Worm (Caenorhabditis elegans): Measurements from ENCODE around the gene kin-5.

Gene kin-5

DNA sequence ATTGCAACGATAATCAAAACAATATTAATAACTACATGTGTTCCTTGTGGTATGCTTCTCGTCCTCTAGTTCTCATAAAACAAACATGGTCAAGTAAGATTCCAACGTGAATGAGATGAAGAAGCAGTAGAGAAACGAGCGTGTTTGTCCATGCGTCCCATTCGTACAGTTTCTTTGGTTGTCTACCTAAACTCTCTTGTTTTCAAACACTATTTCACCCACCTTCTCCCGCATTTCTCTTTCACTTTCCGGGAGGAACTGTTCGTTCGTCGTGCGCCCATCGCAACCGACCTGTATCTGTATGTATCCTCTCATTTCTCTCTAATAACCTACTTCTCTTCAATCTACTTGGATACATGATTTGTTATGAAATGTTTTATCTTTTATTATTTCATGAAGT, 38.8 kb upstream of the kin-5 start:
- TF ChIP-seq hlh-13 (GFP tag; optimal IDR thresholded peaks at IDR 0.05) (no peak), ref-2 (tag; optimal IDR thresholded peaks at IDR 0.05) (peak; percentile 10), C38D4.7 (GFP tag; optimal IDR thresholded peaks at IDR 0.05) (no peak)

DNA sequence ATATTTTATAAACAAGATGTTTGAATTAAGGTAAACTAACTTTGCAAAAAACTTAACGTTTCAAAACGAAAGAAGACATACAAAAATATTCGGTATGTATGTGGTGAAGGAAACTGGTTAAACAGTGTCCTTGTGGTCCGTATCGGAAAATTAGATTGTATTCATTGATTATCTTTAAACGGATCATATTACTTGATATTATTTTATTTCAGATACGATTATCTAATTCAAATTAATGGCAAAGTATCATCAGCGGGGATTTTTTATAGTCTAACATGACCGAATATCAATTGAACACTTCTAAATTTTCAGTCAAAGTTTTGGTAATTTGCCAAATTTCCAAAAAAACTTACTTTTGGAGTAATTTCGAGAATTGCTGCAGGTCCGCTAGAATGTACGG, 37.8 kb upstream of the kin-5 start, which contains the start of gene C47E12.13:
Gene C47E12.13 (minus strand): TSS at position 101 of the 400 bp plus-strand sequence.
- TF ChIP-seq ref-2 (tag; optimal IDR thresholded peaks at IDR 0.05) (no peak), hlh-15 (tag; optimal IDR thresholded peaks at IDR 0.05) (no peak), ceh-22 (tag; optimal IDR thresholded peaks at IDR 0.05) (no peak), F13H6.1 (tag; optimal IDR thresholded peaks at IDR 0.05) (no peak), lim-6 (tag; optimal IDR thresholded peaks at IDR 0.05) (no peak)

ce11 chrIV:10003372-10003771, 34.4 kb upstream of the kin-5 start, which contains the start of the genes C47E12.2 and sars-1:
Gene C47E12.2 (minus strand): TSS chrIV:10003502.
Gene sars-1 (plus strand): TSS chrIV:10003726.
- no peak for TF ChIP-seq Y22D7AL.16 (tag; optimal IDR thresholded peaks at IDR 0.05)
- no peak for TF ChIP-seq eyg-1 (tag; optimal IDR thresholded peaks at IDR 0.05)

ce11 chrIV:10001748-10002147, 32.8 kb upstream of the kin-5 start, which contains the start of gene C47E12.3:
Gene C47E12.3 (minus strand): TSS chrIV:10001848.
- TF ChIP-seq gmeb-2 (tag; optimal IDR thresholded peaks at IDR 0.05) (no peak), pros-1 (tag; optimal IDR thresholded peaks at IDR 0.05) (no peak), ceh-45 (GFP tag; IDR thresholded peaks at IDR 0.05) (no peak), unc-3 (GFP tag; conservative IDR thresholded peaks at IDR 0.05) (no peak), unc-3 (tag; optimal IDR thresholded peaks at IDR 0.05) (no peak), elt-4 (tag; optimal IDR thresholded peaks at IDR 0.05) (no peak), sdc-2 (tag; optimal IDR thresholded peaks at IDR 0.05) (no peak), ceh-31 (tag; optimal IDR thresholded peaks at IDR 0.05) (no peak), hlh-13 (GFP tag; optimal IDR thresholded peaks at IDR 0.05) (no peak), ceh-14 (tag; optimal IDR thresholded peaks at IDR 0.05) (no peak)

- TF ChIP-seq ceh-45 (GFP tag; IDR thresholded peaks at IDR 0.05) (no peak), elt-2 (tag; optimal IDR thresholded peaks at IDR 0.05) (peak; percentile 6), ceh-30 (tag; optimal IDR thresholded peaks at IDR 0.05) (no peak)
Observed at ce11 chrIV:9998487-9999218, 29.7 kb upstream of the kin-5 start, which contains the start of gene pyp-1. Gene pyp-1 (minus strand): TSS chrIV:9998925.

DNA sequence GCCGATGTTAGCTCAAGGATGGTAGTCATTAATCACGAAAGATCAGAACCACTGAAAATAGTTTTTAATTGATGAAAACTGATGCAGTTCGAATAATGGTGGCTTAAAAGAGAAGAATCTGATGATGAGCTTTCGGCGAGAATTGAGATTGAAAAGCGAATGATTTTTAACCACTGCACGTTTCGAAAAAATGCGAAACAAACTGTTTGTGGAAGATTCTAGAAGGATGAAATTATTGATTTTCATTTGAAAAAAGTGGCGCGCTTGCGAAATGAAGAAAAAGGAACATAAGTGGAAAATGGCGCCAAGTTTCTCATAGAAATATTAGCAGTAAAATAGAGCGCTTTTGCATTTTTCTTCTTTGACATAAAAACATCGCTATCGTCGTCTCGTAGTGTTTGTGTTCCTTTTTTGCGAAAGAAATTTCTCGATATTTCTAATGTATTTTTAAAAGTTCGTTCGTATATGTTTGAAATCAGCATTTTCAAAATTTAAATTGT, 26.0 kb upstream of the kin-5 start, which contains the start of gene uba-1:
Gene uba-1 (minus strand): TSS at position 51 of the 500 bp plus-strand sequence.
- TF ChIP-seq hlh-13 (GFP tag; optimal IDR thresholded peaks at IDR 0.05) (no peak), K02D7.2 (tag; optimal IDR thresholded peaks at IDR 0.05) (no peak), pax-1 (tag; optimal IDR thresholded peaks at IDR 0.05) (no peak), dmd-4 (tag; optimal IDR thresholded peaks at IDR 0.05; ENCODE audit: borderline replicate concordance) (no peak), lin-11 (tag; optimal IDR thresholded peaks at IDR 0.05) (no peak), hlh-15 (tag; optimal IDR thresholded peaks at IDR 0.05) (no peak), elt-2 (tag; optimal IDR thresholded peaks at IDR 0.05) (no peak), elt-4 (tag; optimal IDR thresholded peaks at IDR 0.05) (no peak), C38D4.7 (GFP tag; optimal IDR thresholded peaks at IDR 0.05) (no peak), fax-1 (tag; optimal IDR thresholded peaks at IDR 0.05) (no peak), nhr-232 (tag; optimal IDR thresholded peaks at IDR 0.05) (no peak), hlh-30 (tag; optimal IDR thresholded peaks at IDR 0.05; ENCODE audit: insufficient read depth) (no peak), odd-2 (tag; optimal IDR thresholded peaks at IDR 0.05) (no peak), ceh-45 (GFP tag; IDR thresholded peaks at IDR 0.05) (no peak), unc-86 (tag; optimal IDR thresholded peaks at IDR 0.05) (no peak)
